Worm (Caenorhabditis elegans): Measurements from ENCODE around the gene srw-107.

ce11 chrV:479046-479445, 42.4 kb downstream of the srw-107 start:
- TF ChIP-seq lsy-2 (tag; optimal IDR thresholded peaks at IDR 0.05) = no peak
- TF ChIP-seq alr-1 (tag; optimal IDR thresholded peaks at IDR 0.05; ENCODE audit: borderline replicate concordance) = no peak
- no peak for TF ChIP-seq unc-62 (GFP tag; optimal IDR thresholded peaks at IDR 0.05)
- no peak for TF ChIP-seq snpc-4 (tag; optimal IDR thresholded peaks at IDR 0.05)
- no peak for TF ChIP-seq nhr-11 (tag; optimal IDR thresholded peaks at IDR 0.05)
- TF ChIP-seq nhr-12 (tag; optimal IDR thresholded peaks at IDR 0.05) = no peak
- TF ChIP-seq ztf-4 (tag; optimal IDR thresholded peaks at IDR 0.05) = no peak
- no peak for TF ChIP-seq fkh-10 (GFP tag; optimal IDR thresholded peaks at IDR 0.05)
- TF ChIP-seq pqm-1 (tag; optimal IDR thresholded peaks at IDR 0.05) = no peak
- TF ChIP-seq sox-4 (tag; optimal IDR thresholded peaks at IDR 0.05) = no peak
- no peak for TF ChIP-seq ztf-11 (tag; optimal IDR thresholded peaks at IDR 0.05)
- no peak for TF ChIP-seq fos-1 (tag; optimal IDR thresholded peaks at IDR 0.05)

Measured in whole organism, L1 larva.